Worm (Caenorhabditis elegans) whole organism, L3 larva: ENCODE results near the gene E02H4.4.

Experiments used
- R02D3.7 ChIP-seq: fragments of 150-350 bp; optimal IDR thresholded peaks from 2 replicates; lab custom pipeline; 2014; ENCODE audit warnings: missing biosample characterization, missing genetic modification characterization
- ZK546.5 ChIP-seq: sonication (generic microtip); optimal IDR thresholded peaks from 2 replicates; lab custom pipeline; 2017; ENCODE audit warnings: missing biosample characterization, missing genetic modification characterization
- aly-2 ChIP-seq: fragments of 150-350 bp; optimal IDR thresholded peaks from 2 replicates; lab custom pipeline; 2014; ENCODE audit warnings: missing biosample characterization, missing genetic modification characterization
- ama-1 ChIP-seq: fragments of 150-350 bp; optimal IDR thresholded peaks from 2 replicates; lab custom pipeline; 2018
- ceh-82 ChIP-seq: fragments of 150-350 bp; optimal IDR thresholded peaks from 2 replicates; lab custom pipeline; 2014; ENCODE audit warnings: missing biosample characterization, missing genetic modification characterization
- daf-12 ChIP-seq: fragments of 150-350 bp; optimal IDR thresholded peaks from 2 replicates; lab custom pipeline; 2014; ENCODE audit warnings: missing biosample characterization, missing genetic modification reagents, missing genetic modification characterization
- egl-5 ChIP-seq: fragments of 150-350 bp; optimal IDR thresholded peaks from 2 replicates; lab custom pipeline; 2017; ENCODE audit warnings: missing biosample characterization, missing genetic modification reagents, missing genetic modification characterization, inconsistent platforms
- elt-1 ChIP-seq: fragments of 150-350 bp; optimal IDR thresholded peaks from 2 replicates; lab custom pipeline; 2014; ENCODE audit warnings: missing biosample characterization, missing genetic modification characterization
- elt-2 ChIP-seq: sonication (generic microtip); optimal IDR thresholded peaks from 2 replicates; lab custom pipeline; 2016; ENCODE audit warnings: missing genetic modification reagents, mild to moderate bottlenecking, missing genetic modification characterization, missing compliant biosample characterization
- elt-3 ChIP-seq, 3 experiments: fragments of 150-350 bp in 1 of 3; sonication (generic microtip) in 2 of 3; optimal IDR thresholded peaks; 2 replicates in 2 of 3; 4 replicates in 1 of 3; lab custom pipeline; 2014 to 2017; ENCODE audit warnings: missing biosample characterization in 3 of 3, missing genetic modification characterization in 3 of 3
- fkh-2 ChIP-seq: fragments of 150-350 bp; optimal IDR thresholded peaks from 2 replicates; lab custom pipeline; 2014; ENCODE audit warnings: missing biosample characterization, missing genetic modification reagents, missing genetic modification characterization
- hmg-11 ChIP-seq: sonication (generic microtip); optimal IDR thresholded peaks from 2 replicates; lab custom pipeline; 2016; ENCODE audit warnings: missing genetic modification characterization, missing compliant biosample characterization
- jun-1 ChIP-seq: fragments of 150-350 bp; optimal IDR thresholded peaks from 2 replicates; lab custom pipeline; 2014; ENCODE audit warnings: missing biosample characterization, missing genetic modification reagents, missing genetic modification characterization
- lin-39 ChIP-seq: fragments of 150-350 bp; optimal IDR thresholded peaks from 2 replicates; lab custom pipeline; 2018; ENCODE audit warnings: missing biosample characterization, missing genetic modification reagents, missing genetic modification characterization
- lsy-12 ChIP-seq: sonication (generic microtip); optimal IDR thresholded peaks from 2 replicates; lab custom pipeline; 2016; ENCODE audit warnings: mild to moderate bottlenecking, missing genetic modification characterization, missing compliant biosample characterization
- mdl-1 ChIP-seq: fragments of 150-350 bp; optimal IDR thresholded peaks from 2 replicates; lab custom pipeline; 2014; ENCODE audit warnings: missing biosample characterization, missing genetic modification characterization
- nfya-1 ChIP-seq: sonication (generic microtip); optimal IDR thresholded peaks from 2 replicates; lab custom pipeline; 2017; ENCODE audit warnings: missing genetic modification characterization, mild to moderate bottlenecking, missing compliant biosample characterization, antibody characterized with exemption, moderate library complexity; ENCODE audit not compliant: insufficient read depth
- nhr-12 ChIP-seq: fragments of 150-350 bp; optimal IDR thresholded peaks from 2 replicates; lab custom pipeline; 2014; ENCODE audit warnings: missing biosample characterization, missing genetic modification characterization
- nhr-25 ChIP-seq: sonication (generic microtip); optimal IDR thresholded peaks from 2 replicates; lab custom pipeline; 2017; ENCODE audit warnings: missing biosample characterization, missing genetic modification characterization
- nhr-28 ChIP-seq: fragments of 150-350 bp; optimal IDR thresholded peaks from 2 replicates; lab custom pipeline; 2014; ENCODE audit warnings: missing biosample characterization, missing genetic modification characterization
- nhr-43 ChIP-seq: sonication (generic microtip); optimal IDR thresholded peaks from 2 replicates; lab custom pipeline; 2016; ENCODE audit warnings: mild to moderate bottlenecking, missing genetic modification characterization, missing compliant biosample characterization; ENCODE audit not compliant: poor library complexity, severe bottlenecking
- nhr-67 ChIP-seq: fragments of 150-350 bp; optimal IDR thresholded peaks from 2 replicates; lab custom pipeline; 2014; ENCODE audit warnings: missing biosample characterization, missing genetic modification characterization
- nhr-76 ChIP-seq: fragments of 150-350 bp; sonication (generic microtip); optimal IDR thresholded peaks from 5 replicates; lab custom pipeline; 2014; ENCODE audit warnings: missing biosample characterization, missing genetic modification characterization
- nhr-77 ChIP-seq: fragments of 150-350 bp; optimal IDR thresholded peaks from 2 replicates; lab custom pipeline; 2014; ENCODE audit warnings: missing biosample characterization, missing genetic modification characterization
- pha-4 ChIP-seq: fragments of 150-350 bp; optimal IDR thresholded peaks from 2 replicates; lab custom pipeline; 2014; ENCODE audit warnings: missing biosample characterization, missing genetic modification reagents, missing genetic modification characterization
- skn-1 ChIP-seq: fragments of 150-350 bp; optimal IDR thresholded peaks from 2 replicates; lab custom pipeline; 2014; ENCODE audit warnings: missing biosample characterization, missing genetic modification characterization
- tbx-2 ChIP-seq: sonication (generic microtip); optimal IDR thresholded peaks from 2 replicates; lab custom pipeline; 2016; ENCODE audit warnings: mild to moderate bottlenecking, missing genetic modification characterization, missing compliant biosample characterization
- unc-62 ChIP-seq: fragments of 150-350 bp; sonication (generic microtip); optimal IDR thresholded peaks from 4 replicates; lab custom pipeline; 2014; ENCODE audit warnings: missing biosample characterization, missing genetic modification reagents, missing genetic modification characterization
- zag-1 ChIP-seq: fragments of 150-350 bp; optimal IDR thresholded peaks from 2 replicates; lab custom pipeline; 2014; ENCODE audit warnings: missing biosample characterization, missing genetic modification characterization
- ztf-11 ChIP-seq: fragments of 150-350 bp; optimal IDR thresholded peaks from 2 replicates; lab custom pipeline; 2014; ENCODE audit warnings: missing biosample characterization, missing genetic modification characterization
- ztf-4 ChIP-seq: fragments of 150-350 bp; optimal IDR thresholded peaks from 2 replicates; lab custom pipeline; 2014; ENCODE audit warnings: missing biosample characterization, missing genetic modification characterization

Gene E02H4.4

ce11 chrX:14241531-14241930 lies 16.2 kb upstream of the E02H4.4 start:
- TF ChIP-seq ama-1 (lab: Kevin White, UChicago), result no peak

- peak; percentile 3 for TF ChIP-seq elt-2 (tag; lab: Kevin White, UChicago)
- no peak for TF ChIP-seq skn-1 (tag; lab: Kevin White, UChicago)
- TF ChIP-seq, all 47 proteins: peak for 1
Measured at ce11 chrX:14243345-14243961, 14.3 kb upstream of the E02H4.4 start, which contains the start of gene K04C1.3. K04C1.3 (minus strand) TSS chrX:14243395.

ce11 chrX:14244493-14244892 lies 13.3 kb upstream of the E02H4.4 start:
- TF ChIP-seq lsy-12, result no peak
- peak; percentile 21 for TF ChIP-seq elt-2 (tag; lab: Kevin White, UChicago)

ce11 chrX:14246518-14246917 lies 11.2 kb upstream of the E02H4.4 start, which contains the start of gene mlc-6:
mlc-6 (minus strand) TSS chrX:14246618.
- TF ChIP-seq ztf-11 (tag; lab: Kevin White, UChicago) (no peak), hmg-11 (no peak), egl-5 (no peak), lin-39 (tag; lab: Kevin White, UChicago) (no peak), nfya-1 (tag; lab: Kevin White, UChicago) (no peak), nhr-12 (tag; lab: Kevin White, UChicago) (no peak), skn-1 (tag; lab: Kevin White, UChicago) (no peak), elt-1 (tag; lab: Kevin White, UChicago) (no peak), nhr-76 (tag; lab: Kevin White, UChicago) (no peak), zag-1 (tag; lab: Kevin White, UChicago) (no peak), R02D3.7 (no peak), elt-3 (tag; optimal IDR thresholded peaks at IDR 0.05; lab: Kevin White, UChicago) (no peak)

ce11 chrX:14247436-14248103 lies 10.2 kb upstream of the E02H4.4 start, which contains the start of gene K04C1.5:
K04C1.5 (plus strand) TSS chrX:14248053.
- TF ChIP-seq nhr-28 (tag; lab: Kevin White, UChicago) (no peak), mdl-1 (tag; lab: Kevin White, UChicago) (no peak)

- TF ChIP-seq ama-1 (lab: Kevin White, UChicago), result no peak
- no peak for TF ChIP-seq nhr-25 (tag; lab: Kevin White, UChicago)
- TF ChIP-seq nhr-43 (tag; lab: Kevin White, UChicago), result no peak
- TF ChIP-seq fkh-2 (tag; lab: Kevin White, UChicago), result no peak
- TF ChIP-seq ztf-4 (tag; lab: Kevin White, UChicago), result no peak
- TF ChIP-seq ceh-82 (tag; lab: Kevin White, UChicago), result no peak
- TF ChIP-seq lin-39 (tag; lab: Kevin White, UChicago), result no peak
- TF ChIP-seq jun-1, result no peak
- no peak for TF ChIP-seq elt-1 (tag; lab: Kevin White, UChicago)
- no peak for TF ChIP-seq nhr-77
- TF ChIP-seq aly-2 (tag; lab: Kevin White, UChicago), result no peak
- no peak for TF ChIP-seq mdl-1 (tag; lab: Kevin White, UChicago)
- no peak for TF ChIP-seq egl-5
- no peak for TF ChIP-seq tbx-2 (tag; lab: Kevin White, UChicago)
- no peak for TF ChIP-seq pha-4 (tag; lab: Kevin White, UChicago)
- no peak for TF ChIP-seq unc-62
Measured at ce11 chrX:14252042-14252441, 5.7 kb upstream of the E02H4.4 start, which contains the start of gene E02H4.6. E02H4.6 (minus strand) TSS chrX:14252142.

ce11 chrX:14255031-14255430 lies 2.7 kb upstream of the E02H4.4 start, which contains the start of gene E02H4.5:
E02H4.5 (minus strand) TSS chrX:14255131.
- TF ChIP-seq nhr-25 (tag; lab: Kevin White, UChicago) (no peak), R02D3.7 (no peak), tbx-2 (tag; lab: Kevin White, UChicago) (no peak), daf-12 (tag; lab: Kevin White, UChicago) (no peak), nhr-67 (tag; lab: Kevin White, UChicago) (no peak), nhr-77 (no peak), ZK546.5 (tag; lab: Kevin White, UChicago) (no peak), aly-2 (tag; lab: Kevin White, UChicago) (no peak), nhr-43 (tag; lab: Kevin White, UChicago) (no peak), pha-4 (tag; lab: Kevin White, UChicago) (no peak)
